Fruit fly (Drosophila melanogaster): ENCODE data around the gene CG32687.

CG32687 gene

DNA sequence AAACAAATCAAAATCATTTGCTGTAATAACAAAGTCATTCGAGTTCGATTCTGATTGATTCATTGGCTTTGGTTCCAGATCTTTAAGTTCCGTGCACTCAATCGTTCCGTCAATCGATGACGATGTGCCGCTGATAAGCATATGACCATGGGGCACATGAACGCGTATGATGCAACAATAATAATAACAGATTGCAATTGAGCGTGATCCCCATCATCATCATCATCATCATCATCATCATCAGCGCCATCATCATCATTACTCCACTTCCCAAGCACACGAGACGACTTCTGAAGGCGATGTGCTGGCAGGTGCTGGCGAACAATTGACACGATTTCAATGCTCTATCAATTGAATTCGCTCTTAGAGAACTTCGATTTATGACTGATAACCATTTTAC lies 9.3 kb upstream of the CG32687 start:
- TF ChIP-seq cyc (GFP tag; optimal IDR thresholded peaks at IDR 0.05) (no peak), svp (GFP tag) (peak; percentile 80), vri (GFP tag; optimal IDR thresholded peaks at IDR 0.05) (peak; percentile 56), CG16779 (tag; optimal IDR thresholded peaks at IDR 0.05) (no peak), Hr39 (GFP tag; optimal IDR thresholded peaks at IDR 0.05) (no peak)

DNA sequence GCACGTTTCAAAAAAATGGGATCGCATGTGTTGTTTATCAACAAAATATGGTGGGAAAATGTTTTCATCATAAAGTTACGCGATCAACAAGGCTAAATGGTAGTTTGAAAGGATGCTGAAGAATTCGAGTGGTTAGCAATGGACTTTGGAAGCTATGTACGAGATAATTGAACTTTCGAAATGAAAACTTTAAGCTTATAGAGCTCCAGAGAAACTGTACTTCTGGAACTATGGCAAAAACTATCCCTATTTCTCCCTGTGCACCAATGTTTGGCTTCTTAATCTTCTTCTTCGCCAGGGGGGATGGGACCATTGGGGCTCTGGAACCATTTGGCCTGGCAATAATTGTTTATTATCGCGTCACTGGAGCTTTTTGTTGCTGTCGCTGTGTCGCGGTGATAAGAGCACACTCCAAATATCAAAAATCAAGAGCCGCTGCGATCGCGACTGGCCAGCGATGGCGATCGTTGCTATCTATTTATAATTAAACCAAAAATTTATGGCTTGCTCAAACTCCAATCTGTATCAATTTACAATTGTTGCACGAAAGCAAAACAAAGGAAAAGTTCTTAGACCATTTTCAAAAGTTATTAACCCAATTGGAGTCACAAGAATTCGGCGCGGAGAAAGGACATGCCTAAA lies 1.1 kb upstream of the CG32687 start:
- peak; percentile 30; the same call in 1 of the 3 replicates for TF ChIP-seq CG8119 (GFP tag; IDR thresholded peaks at IDR 0.05)
- TF ChIP-seq Eip78C (GFP tag): peak; percentile 31
- peak; percentile 50 for TF ChIP-seq vri (GFP tag; optimal IDR thresholded peaks at IDR 0.05)
- no peak for TF ChIP-seq Eip75B (GFP tag; optimal IDR thresholded peaks at IDR 0.05)
- peak; percentile 81 for TF ChIP-seq svp (GFP tag)
- TF ChIP-seq CG6276 (GFP tag; optimal IDR thresholded peaks at IDR 0.05): peak; percentile 58
- TF ChIP-seq fkh (GFP tag; optimal IDR thresholded peaks at IDR 0.05): peak; percentile 26
- peak; percentile 47 for TF ChIP-seq Hr4 (GFP tag; optimal IDR thresholded peaks at IDR 0.05)
- TF ChIP-seq CG32006 (GFP tag; optimal IDR thresholded peaks at IDR 0.05): peak; percentile 62
- TF ChIP-seq salr (GFP tag; optimal IDR thresholded peaks at IDR 0.05): no peak
- no peak for TF ChIP-seq ss (GFP tag; optimal IDR thresholded peaks at IDR 0.05)
- no peak for TF ChIP-seq CG6808 (GFP tag; optimal IDR thresholded peaks at IDR 0.05)
- TF ChIP-seq Hr39 (GFP tag; optimal IDR thresholded peaks at IDR 0.05): peak; percentile 9
- TF ChIP-seq pdm3 (GFP tag; optimal IDR thresholded peaks at IDR 0.05): peak; percentile 5
- TF ChIP-seq Sox102F (GFP tag; optimal IDR thresholded peaks at IDR 0.05): no peak
- TF ChIP-seq net (GFP tag; optimal IDR thresholded peaks at IDR 0.05): peak; percentile 7

DNA sequence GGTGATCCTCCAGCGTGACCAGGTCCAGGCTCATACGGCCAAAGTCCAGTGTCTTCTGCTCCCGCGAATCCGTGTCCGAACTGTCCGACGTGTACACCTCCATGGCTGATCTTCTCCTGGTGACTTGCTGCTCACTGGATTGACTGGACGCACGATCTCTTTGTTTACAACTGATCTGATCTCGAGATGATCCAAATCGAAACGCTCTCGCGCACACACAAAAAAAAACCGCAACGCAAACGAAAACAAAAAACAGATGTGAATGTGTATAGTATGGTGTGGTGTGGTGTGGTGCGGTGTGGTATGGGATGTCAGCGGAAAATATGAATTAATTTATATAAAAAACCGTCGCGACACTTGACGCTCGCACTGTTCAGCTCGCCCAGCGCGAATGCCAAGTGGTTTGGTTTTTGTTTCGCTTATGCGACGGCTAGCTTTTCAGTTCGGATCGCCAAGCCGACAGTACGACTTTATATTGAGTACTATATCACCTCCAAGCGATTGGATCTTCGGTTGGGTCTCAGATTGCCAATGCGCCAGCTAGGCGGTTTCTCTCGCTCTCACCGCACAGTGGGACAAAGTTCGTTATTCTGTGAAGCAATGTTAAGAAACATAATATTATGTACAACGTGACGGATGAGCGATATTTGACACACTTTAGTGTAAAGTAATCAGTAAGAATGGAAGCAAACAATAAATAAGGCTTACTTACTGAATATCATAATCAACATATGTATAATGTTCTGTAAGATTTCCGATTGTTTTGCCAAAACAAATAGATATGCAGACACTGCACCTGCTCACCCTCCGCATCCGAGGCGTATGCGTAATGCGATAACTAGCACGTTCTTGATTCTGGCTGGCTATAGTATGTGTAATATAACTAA lies 618 bp downstream of the CG32687 start:
- TF ChIP-seq spab (GFP tag; optimal IDR thresholded peaks at IDR 0.05): peak; percentile 58
- peak; percentile 7 for TF ChIP-seq Ets21C (GFP tag; optimal IDR thresholded peaks at IDR 0.05)
- no peak for TF ChIP-seq fd85E (GFP tag; optimal IDR thresholded peaks at IDR 0.05)
- TF ChIP-seq CG31627 (GFP tag; optimal IDR thresholded peaks at IDR 0.05): peak; percentile 49
- peak; percentile 70 for TF ChIP-seq CG3032 (tag; optimal IDR thresholded peaks at IDR 0.05)
- peak; percentile 44 for TF ChIP-seq dsx (GFP tag; optimal IDR thresholded peaks at IDR 0.05; ENCODE audit: poor library complexity, severe bottlenecking)
- peak; percentile 52 for TF ChIP-seq CG34406 (GFP tag; optimal IDR thresholded peaks at IDR 0.05)
- TF ChIP-seq CG3919 (GFP tag; optimal IDR thresholded peaks at IDR 0.05): peak; percentile 44
- peak; percentile 56 for TF ChIP-seq CG10631 (GFP tag; optimal IDR thresholded peaks at IDR 0.05)
- TF ChIP-seq salr (GFP tag; optimal IDR thresholded peaks at IDR 0.05): peak; percentile 30 to 46
- peak; percentile 48 for TF ChIP-seq CG4318 (GFP tag; optimal IDR thresholded peaks at IDR 0.05)
- peak; percentile 91 for TF ChIP-seq Eip78C (GFP tag)
- peak; percentile 41 to 68 for TF ChIP-seq ss (GFP tag; optimal IDR thresholded peaks at IDR 0.05)
- peak; percentile 72 for TF ChIP-seq pdm3 (GFP tag; optimal IDR thresholded peaks at IDR 0.05)
- peak; percentile 56 for TF ChIP-seq CG16779 (tag; optimal IDR thresholded peaks at IDR 0.05)
- peak; percentile 67 for TF ChIP-seq CG1621 (tag; optimal IDR thresholded peaks at IDR 0.05)
- no peak for TF ChIP-seq dac (GFP tag; optimal IDR thresholded peaks at IDR 0.05)
- TF ChIP-seq Sox102F (GFP tag; optimal IDR thresholded peaks at IDR 0.05): peak; percentile 58
- peak; percentile 64 for TF ChIP-seq CG6792 (GFP tag; optimal IDR thresholded peaks at IDR 0.05)
- peak; percentile 45 for TF ChIP-seq lz (GFP tag; optimal IDR thresholded peaks at IDR 0.05)
- peak; percentile 65 for TF ChIP-seq esn (GFP tag; optimal IDR thresholded peaks at IDR 0.05)
- TF ChIP-seq Ets96B (tag; optimal IDR thresholded peaks at IDR 0.05): peak; percentile 74
- no peak for TF ChIP-seq Blimp-1 (GFP tag; optimal IDR thresholded peaks at IDR 0.05)
- TF ChIP-seq CG11294 (GFP tag; IDR thresholded peaks at IDR 0.05): peak; percentile 31
- peak; percentile 51 for TF ChIP-seq Gug (GFP tag; IDR thresholded peaks at IDR 0.05)
- peak; percentile 78 for TF ChIP-seq CG32006 (GFP tag; optimal IDR thresholded peaks at IDR 0.05)
- TF ChIP-seq vri (GFP tag; optimal IDR thresholded peaks at IDR 0.05): peak; percentile 73
- TF ChIP-seq eg (GFP tag; IDR thresholded peaks at IDR 0.05): peak; percentile 52; the same call in 1 of the 3 replicates
- no peak for TF ChIP-seq Hr38 (GFP tag; optimal IDR thresholded peaks at IDR 0.05)
- peak; percentile 78 for TF ChIP-seq CG10669 (GFP tag; optimal IDR thresholded peaks at IDR 0.05)
- TF ChIP-seq Eip93F (GFP tag; optimal IDR thresholded peaks at IDR 0.05): no peak
- peak; percentile 45 for TF ChIP-seq topi (GFP tag; optimal IDR thresholded peaks at IDR 0.05)
- TF ChIP-seq Hr39 (GFP tag; optimal IDR thresholded peaks at IDR 0.05): peak; percentile 44
- peak; percentile 65 for TF ChIP-seq CG6808 (GFP tag; optimal IDR thresholded peaks at IDR 0.05)
- peak; percentile 58 for TF ChIP-seq CG7368 (GFP tag; optimal IDR thresholded peaks at IDR 0.05)
- TF ChIP-seq Hr4 (GFP tag; optimal IDR thresholded peaks at IDR 0.05): peak; percentile 74

All from whole organism, prepupa.